Fruit fly (Drosophila melanogaster) ovary, adult (tissue): ENCODE data around the gene ND-75.

Experiments
- CG17801 ChIP-seq: fragments of 200-800 bp; optimal IDR thresholded peaks from 2 replicates; lab custom pipeline; 2019; ENCODE audit warnings: missing biosample characterization, mild to moderate bottlenecking, missing genetic modification characterization, moderate library complexity; ENCODE audit not compliant: partially characterized antibody

The ND-75 gene

DNA sequence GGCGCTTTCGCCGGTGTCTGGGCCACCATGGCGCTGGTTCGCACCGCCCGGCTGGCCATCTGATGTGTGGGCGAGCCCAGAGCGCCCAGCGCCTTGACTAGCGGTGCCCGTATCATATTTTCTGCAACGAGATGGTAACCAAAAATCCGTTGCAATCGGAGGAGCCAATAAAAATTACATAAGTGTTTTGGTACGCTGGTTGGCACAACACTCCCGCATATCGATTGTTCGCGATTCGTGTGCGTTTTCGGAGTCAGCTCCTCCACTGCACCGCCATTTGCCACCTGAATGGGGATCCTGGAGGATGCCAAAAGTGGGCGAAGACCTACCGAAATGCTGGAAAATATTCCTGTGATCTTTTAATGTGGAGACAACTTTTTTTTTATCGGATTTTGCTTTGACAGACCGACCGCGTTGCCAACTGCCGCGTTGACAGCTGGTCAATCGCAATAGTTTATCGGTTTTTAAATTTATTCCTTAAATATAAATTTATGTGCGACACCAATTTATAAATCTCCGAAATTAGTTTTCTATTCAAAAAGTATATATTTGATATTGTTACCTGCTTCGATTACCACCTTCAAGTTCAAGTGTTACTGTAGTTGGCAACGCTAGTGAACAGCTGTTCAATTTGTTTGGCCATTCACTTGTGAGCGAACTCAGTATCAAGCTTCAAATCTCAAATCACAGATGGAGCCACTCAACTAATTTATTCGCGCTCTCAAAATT is at the start of gene ND-75:
TSS of gene ND-75 (minus strand) at position 420 of the 729 bp plus-strand sequence.
- TF ChIP-seq CG17801 (GFP tag; lab: Kevin White, UChicago), result no peak

DNA sequence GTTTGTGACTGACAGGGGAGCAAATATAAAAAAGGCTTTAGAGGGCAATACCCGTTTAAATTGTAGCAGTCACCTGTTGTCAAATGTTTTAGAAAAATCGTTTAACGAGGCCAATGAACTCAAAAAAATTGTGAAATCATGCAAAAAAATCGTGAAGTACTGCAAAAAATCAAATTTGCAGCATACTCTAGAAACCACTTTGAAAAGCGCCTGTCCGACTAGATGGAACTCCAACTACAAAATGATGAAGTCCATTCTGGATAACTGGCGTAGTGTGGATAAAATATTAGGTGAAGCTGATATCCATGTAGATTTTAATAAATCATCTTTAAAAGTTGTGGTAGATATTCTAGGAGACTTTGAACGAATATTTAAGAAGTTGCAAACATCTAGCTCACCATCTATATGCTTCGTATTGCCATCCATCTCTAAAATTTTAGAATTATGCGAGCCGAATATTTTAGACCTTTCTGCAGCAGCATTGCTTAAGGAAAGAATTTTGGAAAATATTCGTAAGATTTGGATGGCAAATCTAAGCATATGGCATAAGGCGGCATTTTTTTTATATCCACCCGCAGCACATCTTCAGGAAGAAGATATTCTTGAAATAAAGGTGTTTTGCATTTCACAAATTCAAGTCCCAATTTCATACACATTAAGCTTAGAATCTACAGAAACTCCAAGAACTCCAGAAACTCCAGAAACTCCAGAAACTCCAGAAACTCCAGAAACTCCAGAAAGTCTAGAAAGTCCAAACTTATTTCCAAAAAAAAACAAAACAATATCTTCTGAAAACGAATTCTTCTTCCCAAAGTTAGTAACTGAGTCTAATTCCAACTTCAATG is 43.2 kb upstream of the ND-75 start:
- TF ChIP-seq CG17801 (GFP tag; lab: Kevin White, UChicago), result no peak

DNA sequence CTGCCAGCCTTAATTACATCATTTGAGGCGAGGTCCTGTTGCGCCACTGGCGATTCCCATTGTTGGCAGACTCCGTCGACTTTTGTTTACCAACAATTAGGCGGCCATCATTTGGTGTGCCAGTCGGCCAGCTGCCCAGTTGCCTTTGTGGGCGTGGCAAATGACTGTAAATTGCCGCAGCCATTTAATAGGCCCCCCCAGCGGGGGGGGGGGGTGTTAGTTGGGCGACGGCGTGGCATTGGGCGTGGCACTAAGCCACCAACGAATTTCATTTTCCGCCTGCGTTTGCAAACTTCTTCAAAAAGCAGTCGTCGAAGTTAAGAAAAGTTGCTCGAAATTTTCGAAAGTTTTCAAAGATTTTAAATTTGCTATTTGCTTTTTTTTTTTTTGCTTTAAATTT is 35.4 kb upstream of the ND-75 start:
- no peak for TF ChIP-seq CG17801 (GFP tag; lab: Kevin White, UChicago)

DNA sequence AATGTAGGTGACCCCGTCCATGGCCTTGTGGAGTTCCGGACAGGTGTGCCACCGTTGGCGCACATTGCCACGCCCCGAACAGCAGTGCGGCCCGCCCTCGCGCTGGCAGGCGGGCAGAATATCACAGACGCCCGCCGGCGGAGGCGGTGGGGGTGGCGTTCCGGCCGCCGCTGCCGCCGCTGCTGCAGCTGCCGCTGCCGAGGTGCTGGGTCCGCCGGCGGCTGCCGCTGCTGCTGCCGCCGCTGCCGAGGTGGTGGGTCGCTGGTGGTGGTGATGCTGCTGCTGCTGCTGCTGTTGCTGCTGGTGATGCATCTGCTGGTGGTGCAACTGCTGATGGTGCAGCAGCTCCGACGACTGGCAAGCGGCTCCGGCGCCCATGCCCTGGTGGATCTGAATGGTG is 33.6 kb upstream of the ND-75 start:
- no peak for TF ChIP-seq CG17801 (GFP tag; lab: Kevin White, UChicago)

DNA sequence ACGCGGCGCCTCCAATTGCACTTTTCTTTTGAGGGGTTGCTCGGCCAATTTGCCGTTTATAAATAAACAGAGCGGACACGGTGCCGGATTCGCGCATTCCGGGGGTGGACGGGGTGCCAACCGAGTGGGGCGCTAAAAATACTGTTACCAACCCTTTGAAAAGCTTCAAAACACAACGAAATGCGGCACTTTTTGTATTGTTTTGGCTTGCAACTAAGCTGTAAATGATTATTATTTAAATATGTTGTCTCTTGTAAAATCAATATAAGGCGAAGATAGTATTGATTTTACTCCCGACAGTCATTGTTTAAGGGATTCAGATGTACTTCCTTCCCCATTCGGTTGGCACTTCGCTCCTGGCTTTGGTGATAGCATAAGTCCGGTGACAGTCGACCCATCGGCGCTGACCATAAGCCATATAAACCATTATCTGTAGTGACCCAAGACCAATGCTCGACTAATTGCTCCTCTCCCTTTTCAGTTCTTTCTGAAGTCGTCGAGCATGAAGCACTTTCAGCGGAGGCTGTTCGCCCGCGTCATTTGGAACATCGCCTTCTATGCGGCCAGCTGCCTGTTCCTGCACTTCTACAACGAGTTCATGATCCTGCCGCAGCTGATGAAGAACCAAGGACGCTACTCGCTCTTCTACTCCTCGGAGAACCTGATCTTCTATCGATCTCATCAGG is 22.5 kb upstream of the ND-75 start, which contains the start of gene CG15343:
TSS of gene CG15343 (minus strand) at position 8 of the 686 bp plus-strand sequence.
- no peak for TF ChIP-seq CG17801 (GFP tag; lab: Kevin White, UChicago)

DNA sequence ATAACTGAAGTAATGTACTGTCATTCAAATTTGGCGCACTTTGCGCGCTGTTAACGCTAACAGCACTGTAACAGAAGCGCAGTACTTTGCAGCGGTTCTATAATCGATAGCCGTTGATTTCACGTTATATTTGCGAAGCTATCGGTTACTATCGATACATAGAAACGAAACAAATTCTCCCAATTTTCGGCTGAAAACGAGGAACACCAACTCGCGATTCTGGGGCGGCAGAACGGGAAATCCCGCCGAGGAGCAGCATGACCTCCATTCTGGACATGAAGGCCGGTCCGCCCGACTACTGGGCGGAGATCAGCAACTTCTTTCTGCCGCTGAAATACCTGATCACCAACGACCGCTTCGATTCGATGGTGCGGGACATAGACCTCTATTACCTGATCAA is 21.8 kb upstream of the ND-75 start, which contains the start of gene CG1636:
TSS of gene CG1636 (plus strand) at position 122 of the 400 bp plus-strand sequence.
- TF ChIP-seq CG17801 (GFP tag; lab: Kevin White, UChicago), result no peak

DNA sequence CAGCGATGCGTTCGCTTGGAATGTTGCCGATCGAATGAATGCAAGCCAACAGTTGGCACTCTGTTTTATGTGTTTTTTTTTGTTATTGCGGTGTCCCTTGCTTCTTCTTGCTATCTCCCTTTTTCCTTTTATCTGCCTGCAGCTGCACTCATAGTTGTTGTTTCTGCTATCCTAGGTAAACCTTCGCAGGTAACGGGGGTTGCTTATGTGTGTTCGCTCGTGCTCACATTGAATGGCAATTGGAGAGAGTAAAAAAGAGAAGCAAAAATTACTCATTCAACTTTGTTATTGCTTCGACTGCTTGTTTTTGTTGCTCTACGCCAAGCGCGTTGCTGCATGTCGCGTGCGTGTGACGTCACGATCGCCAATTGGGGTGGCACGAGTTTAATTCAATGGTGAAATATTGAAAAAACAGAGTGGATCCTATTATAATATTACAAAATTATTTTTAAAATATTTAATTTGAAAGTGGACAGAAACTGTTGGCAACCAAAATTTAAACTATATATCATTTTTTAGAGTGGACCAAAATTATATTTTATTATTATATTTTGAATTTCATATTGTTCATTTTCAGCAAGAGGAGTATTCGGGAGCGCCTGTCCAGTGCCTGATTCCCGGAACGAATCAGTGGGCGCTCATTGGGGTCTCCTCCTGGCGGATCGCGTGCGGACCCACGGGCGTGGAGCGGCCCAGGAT is 20.0 kb upstream of the ND-75 start, which contains the start of gene Corp:
TSS of gene Corp (minus strand) at position 47 of the 699 bp plus-strand sequence.
- peak; percentile 96 for TF ChIP-seq CG17801 (GFP tag; lab: Kevin White, UChicago)

DNA sequence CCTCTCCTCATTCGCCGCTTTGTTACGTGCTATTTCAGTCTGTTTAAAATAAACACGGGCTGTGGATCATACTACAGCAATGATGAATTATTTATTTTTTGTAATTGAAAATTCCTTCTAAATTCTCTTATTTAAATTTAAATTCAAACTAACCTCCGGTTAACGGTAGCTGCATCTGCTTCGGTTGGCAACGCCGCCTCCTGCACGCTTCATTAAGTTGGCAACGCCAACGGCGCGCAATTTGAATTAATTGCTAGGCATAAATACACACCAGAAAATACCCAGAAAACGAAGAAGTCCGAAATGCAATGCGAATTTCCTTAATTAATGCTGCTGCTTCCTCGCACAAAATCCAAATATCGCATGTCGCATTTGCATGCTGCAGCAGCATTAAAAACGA is 13.8 kb upstream of the ND-75 start:
- no peak for TF ChIP-seq CG17801 (GFP tag; lab: Kevin White, UChicago)

DNA sequence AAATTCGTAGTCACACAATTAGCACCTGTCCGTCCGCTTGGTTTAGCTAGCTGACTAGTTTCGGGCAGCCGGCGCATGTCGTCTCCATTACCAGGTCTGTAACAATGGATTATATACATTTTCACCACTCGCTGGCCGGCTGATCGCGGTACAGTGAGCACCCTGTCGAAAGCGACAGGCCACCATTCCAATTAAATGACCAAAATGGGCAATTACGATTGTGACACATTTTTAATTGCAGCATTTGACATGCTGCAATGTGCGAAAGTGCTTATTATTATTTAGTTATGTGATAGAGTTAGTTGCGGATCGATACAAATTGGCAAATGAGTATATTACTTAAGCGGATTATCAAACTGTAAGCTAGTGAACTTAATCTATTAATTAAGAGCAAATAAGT is 11.7 kb upstream of the ND-75 start:
- TF ChIP-seq CG17801 (GFP tag; lab: Kevin White, UChicago), result peak; percentile 28

DNA sequence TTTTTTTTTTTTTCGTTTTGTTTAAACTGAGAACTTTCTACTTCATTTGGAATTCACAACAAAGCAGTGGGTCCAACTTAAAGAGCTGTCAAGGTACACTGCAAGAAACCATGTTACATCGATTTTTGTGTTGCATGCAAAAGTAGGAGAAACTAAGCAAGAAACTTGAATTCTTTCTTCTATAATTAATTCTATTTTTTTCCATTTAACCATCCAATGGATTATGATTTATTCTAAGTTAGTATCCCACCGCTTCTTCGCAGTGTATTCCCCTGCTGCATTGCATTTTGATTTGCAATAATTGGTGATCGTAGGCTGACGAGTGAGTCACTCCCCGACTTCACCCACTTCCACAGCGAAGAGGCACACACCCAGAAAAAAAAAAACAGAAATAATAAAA is 8.4 kb upstream of the ND-75 start:
- TF ChIP-seq CG17801 (GFP tag; lab: Kevin White, UChicago), result peak; percentile 78

DNA sequence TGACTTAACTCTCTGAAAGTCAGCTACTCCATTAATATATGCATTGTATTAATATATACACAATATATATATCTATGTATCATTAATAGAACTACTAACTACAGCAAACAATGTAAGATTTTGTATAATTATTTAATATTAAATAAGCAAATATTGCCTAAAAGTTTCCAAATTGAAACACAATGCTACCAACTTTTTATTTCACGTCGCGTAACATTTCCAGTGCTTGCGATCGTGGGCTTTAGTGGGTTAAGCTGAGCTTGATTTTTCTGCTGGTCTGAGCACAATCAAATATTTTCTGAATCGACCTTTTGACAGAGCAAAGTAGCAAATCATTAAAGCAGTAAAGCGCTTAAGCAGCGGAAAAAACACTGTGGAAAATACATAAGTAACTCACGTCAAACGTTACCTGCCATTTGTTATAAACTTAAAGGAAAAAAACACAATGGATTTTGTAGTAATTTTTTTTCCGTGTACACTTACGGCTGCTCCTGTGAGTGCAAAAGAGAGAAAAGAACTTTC is 6.9 kb upstream of the ND-75 start:
- peak; percentile 32 for TF ChIP-seq CG17801 (GFP tag; lab: Kevin White, UChicago)

DNA sequence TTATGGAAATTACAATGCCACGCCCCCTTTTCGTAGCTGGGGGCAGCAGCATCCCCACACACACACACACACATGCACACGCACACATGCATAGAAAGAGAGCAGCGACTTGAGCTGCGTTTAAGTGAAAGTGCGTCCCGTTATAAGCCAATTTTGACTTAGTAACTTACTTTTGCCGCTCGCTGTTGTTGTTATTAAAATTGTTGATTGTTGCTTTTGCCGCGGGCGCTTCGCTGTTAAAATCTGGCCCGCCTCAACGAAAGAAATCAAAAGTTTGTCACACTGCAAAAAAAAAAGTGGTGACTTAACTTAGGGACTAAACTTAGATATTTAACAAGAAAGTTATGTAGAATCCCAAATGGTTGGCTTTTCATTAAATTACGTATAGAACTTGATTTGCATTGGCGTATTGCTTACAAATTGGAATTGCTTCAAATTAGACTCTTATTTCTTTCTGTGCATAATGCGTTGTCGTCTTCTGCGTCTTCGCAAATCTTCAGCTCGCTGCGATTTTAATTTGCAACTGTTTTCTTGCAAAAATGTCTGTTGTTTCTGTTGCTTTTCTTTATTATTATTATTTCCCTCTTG is 3.3 kb upstream of the ND-75 start:
- TF ChIP-seq CG17801 (GFP tag; lab: Kevin White, UChicago), result no peak

DNA sequence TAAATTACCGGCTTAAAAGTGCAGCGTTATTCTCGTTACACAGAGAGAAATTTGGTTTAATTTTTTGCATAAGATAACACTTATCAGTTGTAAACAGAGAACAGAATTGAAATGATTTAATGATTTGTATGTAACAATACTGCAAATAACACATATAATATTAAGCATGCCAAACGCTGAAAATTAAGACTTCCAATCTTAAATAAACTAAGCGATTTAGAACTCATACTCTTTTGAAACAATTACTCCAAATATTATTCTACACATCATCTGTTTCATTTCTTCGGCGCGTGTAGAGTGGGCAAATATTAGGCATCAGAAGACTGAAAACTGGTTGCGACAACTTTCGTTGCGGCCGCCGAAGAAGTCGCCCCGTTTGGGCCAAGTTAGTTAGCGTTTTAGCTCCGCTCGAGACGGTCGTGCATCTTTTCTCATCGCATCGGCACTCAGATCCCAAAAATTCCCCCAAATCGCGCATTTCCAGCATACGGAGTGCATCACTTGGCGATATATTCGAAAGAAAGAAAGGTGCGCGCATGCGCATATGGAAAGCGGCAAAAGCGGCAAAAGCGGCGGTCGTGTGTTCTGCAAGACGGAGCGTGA is 898 bp upstream of the ND-75 start, which contains the start of gene CG1632:
TSS of gene CG1632 (plus strand) at position 387 of the 603 bp plus-strand sequence.
- TF ChIP-seq CG17801 (GFP tag; lab: Kevin White, UChicago), result no peak
